Worm (Caenorhabditis elegans) whole organism, mixed stage, embryonic: ENCODE measurements around the gene F41E6.7.

Source experiments
- ceh-83 ChIP-seq: fragments of 200-800 bp; sonication (Bioruptor generic); optimal IDR thresholded peaks from 2 replicates; lab custom pipeline; 2018; ENCODE audit warnings: mild to moderate bottlenecking, missing genetic modification characterization, missing compliant biosample characterization
- ham-2 ChIP-seq: fragments of 200-800 bp; sonication (Bioruptor generic); optimal IDR thresholded peaks from 2 replicates; lab custom pipeline; 2018; ENCODE audit warnings: mild to moderate bottlenecking, missing genetic modification characterization, missing compliant biosample characterization
- hlh-1 ChIP-seq: fragments of 150-350 bp; optimal IDR thresholded peaks from 2 replicates; lab custom pipeline; 2014; ENCODE audit warnings: missing biosample characterization, missing genetic modification reagents, missing genetic modification characterization
- zip-8 ChIP-seq: fragments of 150-350 bp; optimal IDR thresholded peaks from 2 replicates; lab custom pipeline; 2014; ENCODE audit warnings: missing biosample characterization, missing genetic modification characterization

DNA sequence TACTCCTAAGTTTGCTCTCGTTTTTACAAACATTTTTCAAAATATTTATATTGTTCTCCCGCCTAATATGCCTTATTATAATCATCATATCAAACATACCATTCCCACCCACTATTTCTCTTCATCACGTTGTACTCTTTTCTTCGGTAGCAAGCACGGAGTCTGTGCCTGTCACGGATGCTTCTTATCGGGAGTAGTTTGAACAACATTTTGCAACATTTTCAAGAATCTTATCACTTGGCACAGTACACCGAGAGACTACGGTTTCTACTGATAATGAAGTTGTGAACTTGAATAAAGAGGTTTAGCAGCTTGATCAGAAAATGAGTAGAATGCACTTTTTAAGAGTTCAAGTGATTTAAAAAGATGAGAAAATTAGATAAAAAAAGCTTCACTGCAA is 49.2 kb upstream of the F41E6.7 start:
- TF ChIP-seq zip-8 (no peak), hlh-1 (tag; lab: Kevin White, UChicago) (no peak), ham-2 (no peak), ceh-83 (GFP tag; lab: Kevin White, UChicago) (no peak)
